Worm (Caenorhabditis elegans): ENCODE data around the gene str-69.

DNA sequence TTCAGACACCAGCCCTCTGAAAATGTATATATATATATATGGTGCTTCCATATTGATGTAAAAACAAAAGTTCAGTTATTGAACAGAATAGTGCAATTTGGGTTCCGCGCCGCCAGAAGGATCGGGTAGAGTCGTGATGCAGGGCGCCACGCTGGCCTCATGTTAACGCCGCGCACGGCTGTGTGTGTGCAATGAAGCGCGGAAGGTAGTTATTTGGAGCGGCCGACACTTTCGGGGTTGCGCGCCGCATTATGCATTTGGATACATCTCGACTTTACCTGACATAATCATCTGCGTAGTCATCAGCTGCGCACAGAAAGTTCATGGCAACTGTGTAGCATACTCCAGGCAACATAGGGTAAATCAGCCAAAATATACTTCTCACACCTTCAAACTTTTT lies 1.1 kb upstream of the str-69 start:
- TF ChIP-seq nhr-76 (tag; optimal IDR thresholded peaks at IDR 0.05) (no peak), unc-62 (GFP tag; optimal IDR thresholded peaks at IDR 0.05) (no peak), nhr-237 (tag; optimal IDR thresholded peaks at IDR 0.05) (no peak), pha-4 (tag; optimal IDR thresholded peaks at IDR 0.05) (no peak), pqm-1 (tag; optimal IDR thresholded peaks at IDR 0.05) (no peak), ZK546.5 (tag; optimal IDR thresholded peaks at IDR 0.05) (no peak), elt-1 (tag; optimal IDR thresholded peaks at IDR 0.05) (no peak), sea-2 (GFP tag; optimal IDR thresholded peaks at IDR 0.05) (no peak), nhr-12 (tag; optimal IDR thresholded peaks at IDR 0.05) (no peak), elt-2 (tag; optimal IDR thresholded peaks at IDR 0.05) (no peak), aly-2 (tag; optimal IDR thresholded peaks at IDR 0.05) (no peak), ztf-4 (tag; optimal IDR thresholded peaks at IDR 0.05) (no peak), nhr-28 (tag; optimal IDR thresholded peaks at IDR 0.05) (no peak)
